Worm (Caenorhabditis elegans) whole organism, L1 larva: Measurements from ENCODE around the gene srj-53.

ENCODE experiments used
- C04F5.9 ChIP-seq: sonication (generic microtip); optimal IDR thresholded peaks from 2 replicates; lab custom pipeline; 2016; ENCODE audit warnings: missing genetic modification characterization, missing compliant biosample characterization
- aly-2 ChIP-seq: fragments of 150-350 bp; optimal IDR thresholded peaks from 2 replicates; lab custom pipeline; 2014; ENCODE audit warnings: missing biosample characterization, missing genetic modification characterization
- blmp-1 ChIP-seq: fragments of 150-350 bp; optimal IDR thresholded peaks from 2 replicates; lab custom pipeline; 2014; ENCODE audit warnings: missing biosample characterization, missing genetic modification characterization
- ceh-8 ChIP-seq: fragments of 200-800 bp; sonication (Bioruptor generic); optimal IDR thresholded peaks from 2 replicates; lab custom pipeline; 2018; ENCODE audit warnings: mild to moderate bottlenecking, missing genetic modification characterization, moderate library complexity, missing compliant biosample characterization
- ceh-82 ChIP-seq, 3 experiments: fragments of 150-350 bp in 1 of 3; sonication (generic microtip) in 2 of 3; optimal IDR thresholded peaks; 2 replicates each; lab custom pipeline; 2014 to 2017; ENCODE audit warnings: missing biosample characterization in 3 of 3, missing genetic modification characterization in 3 of 3
- dpl-1 ChIP-seq, 3 experiments: fragments of 150-350 bp in 2 of 3; sonication (generic microtip) in 1 of 3; optimal IDR thresholded peaks; 2 replicates each; lab custom pipeline; 2014 to 2017; ENCODE audit warnings: missing biosample characterization in 3 of 3, missing genetic modification characterization in 3 of 3, missing genetic modification reagents in 3 of 3
- dsc-1 ChIP-seq: sonication (generic microtip); optimal IDR thresholded peaks from 2 replicates; lab custom pipeline; 2016; ENCODE audit warnings: mild to moderate bottlenecking, missing genetic modification characterization, missing compliant biosample characterization
- efl-1 ChIP-seq, 4 experiments: fragments of 150-350 bp; optimal IDR thresholded peaks in 3 of 4; peaks in 1 of 4; 1 replicate in 1 of 4; 2 replicates in 3 of 4; lab custom pipeline; 2014; ENCODE audit warnings: missing biosample characterization in 2 of 4, missing genetic modification characterization in 2 of 4, missing genetic modification reagents in 2 of 4
- egl-13 ChIP-seq: sonication (generic microtip); optimal IDR thresholded peaks from 2 replicates; lab custom pipeline; 2016; ENCODE audit warnings: missing genotype, missing genetic modification reagents, missing genetic modification characterization, missing compliant biosample characterization
- egl-27 ChIP-seq, 2 experiments: fragments of 150-350 bp in 1 of 2; sonication (generic microtip); optimal IDR thresholded peaks; 3 replicates each; lab custom pipeline; 2017 to 2018; ENCODE audit warnings: missing biosample characterization in 2 of 2, missing genetic modification characterization in 2 of 2, missing genetic modification reagents in 2 of 2
- ets-5 ChIP-seq: fragments of 200-800 bp; sonication (Bioruptor generic); IDR thresholded peaks from 2 replicates; pipeline ENCODE4 v1.3.6; 2022; ENCODE audit warnings: missing genetic modification characterization, missing compliant biosample characterization
- fkh-4 ChIP-seq: sonication (generic microtip); optimal IDR thresholded peaks from 2 replicates; lab custom pipeline; 2016; ENCODE audit warnings: missing compliant biosample characterization, missing genetic modification characterization, borderline replicate concordance
- fos-1 ChIP-seq: fragments of 150-350 bp; optimal IDR thresholded peaks from 2 replicates; lab custom pipeline; 2014; ENCODE audit warnings: missing biosample characterization, missing genetic modification characterization
- isw-1 ChIP-seq: fragments of 200-800 bp; sonication (Bioruptor generic); IDR thresholded peaks from 2 replicates; pipeline ENCODE4 v1.3.6; 2022; ENCODE audit warnings: missing genetic modification characterization, missing compliant biosample characterization
- lin-13 ChIP-seq: fragments of 150-350 bp; optimal IDR thresholded peaks from 2 replicates; lab custom pipeline; 2014; ENCODE audit warnings: missing biosample characterization, missing genetic modification reagents, missing genetic modification characterization
- lin-39 ChIP-seq: fragments of 150-350 bp; optimal IDR thresholded peaks from 2 replicates; lab custom pipeline; 2014; ENCODE audit warnings: missing biosample characterization, missing genetic modification reagents, missing genetic modification characterization
- lsy-2 ChIP-seq, 2 experiments: fragments of 150-350 bp; optimal IDR thresholded peaks; 2 replicates each; lab custom pipeline; 2014; ENCODE audit warnings: missing biosample characterization in 2 of 2, missing genetic modification characterization in 2 of 2
- mab-9 ChIP-seq: fragments of 200-800 bp; sonication (Bioruptor generic); IDR thresholded peaks from 2 replicates; pipeline ENCODE4 v1.3.6; 2022; ENCODE audit warnings: missing genetic modification reagents, missing genetic modification characterization, missing compliant biosample characterization
- mdl-1 ChIP-seq, 2 experiments: fragments of 150-350 bp; optimal IDR thresholded peaks; 2 replicates each; lab custom pipeline; 2014 to 2017; ENCODE audit warnings: missing biosample characterization in 2 of 2, missing genetic modification characterization in 2 of 2, inconsistent platforms in 1 of 2
- mep-1 ChIP-seq: fragments of 150-350 bp; optimal IDR thresholded peaks from 2 replicates; lab custom pipeline; 2014; ENCODE audit warnings: missing biosample characterization, missing genetic modification characterization
- nhr-11 ChIP-seq: fragments of 150-350 bp; optimal IDR thresholded peaks from 2 replicates; lab custom pipeline; 2014; ENCODE audit warnings: missing biosample characterization, missing genetic modification characterization
- nhr-19 ChIP-seq: fragments of 200-800 bp; sonication (Bioruptor generic); conservative IDR thresholded peaks from 2 replicates; pipeline ENCODE4 v1.3.6; 2022; ENCODE audit warnings: missing genetic modification characterization, missing compliant biosample characterization
- nhr-20 ChIP-seq: sonication (generic microtip); optimal IDR thresholded peaks from 2 replicates; lab custom pipeline; 2016; ENCODE audit warnings: mild to moderate bottlenecking, missing genetic modification characterization, missing compliant biosample characterization
- nhr-237 ChIP-seq: fragments of 150-350 bp; optimal IDR thresholded peaks from 2 replicates; lab custom pipeline; 2014; ENCODE audit warnings: missing biosample characterization, missing genetic modification characterization
- nhr-76 ChIP-seq: sonication (generic microtip); optimal IDR thresholded peaks from 2 replicates; lab custom pipeline; 2017; ENCODE audit warnings: missing biosample characterization, missing genetic modification characterization
- nhr-84 ChIP-seq: sonication (generic microtip); optimal IDR thresholded peaks from 2 replicates; lab custom pipeline; 2017; ENCODE audit warnings: missing biosample characterization, missing genetic modification characterization
- nhr-85 ChIP-seq: sonication (generic microtip); peaks from one replicate; lab custom pipeline; 2016; ENCODE audit warnings: missing genetic modification characterization, inconsistent platforms, missing compliant biosample characterization
- nhr-90 ChIP-seq: sonication (generic microtip); optimal IDR thresholded peaks from 2 replicates; lab custom pipeline; 2016; ENCODE audit warnings: mild to moderate bottlenecking, missing genetic modification characterization, missing compliant biosample characterization; ENCODE audit not compliant: poor library complexity
- pag-3 ChIP-seq: sonication (generic microtip); optimal IDR thresholded peaks from 2 replicates; lab custom pipeline; 2017; ENCODE audit warnings: missing genetic modification characterization, mild to moderate bottlenecking, missing compliant biosample characterization, antibody characterized with exemption, borderline replicate concordance; ENCODE audit not compliant: insufficient read depth
- rnt-1 ChIP-seq: sonication (generic microtip); optimal IDR thresholded peaks from 2 replicates; lab custom pipeline; 2016; ENCODE audit warnings: mild to moderate bottlenecking, missing genetic modification characterization, moderate library complexity, missing compliant biosample characterization
- skn-1 ChIP-seq: fragments of 150-350 bp; optimal IDR thresholded peaks from 2 replicates; lab custom pipeline; 2014; ENCODE audit warnings: missing biosample characterization, missing genetic modification characterization
- snpc-4 ChIP-seq: fragments of 150-350 bp; optimal IDR thresholded peaks from 2 replicates; lab custom pipeline; 2014; ENCODE audit warnings: missing biosample characterization, missing genetic modification characterization
- sox-4 ChIP-seq: sonication (generic microtip); optimal IDR thresholded peaks from 2 replicates; lab custom pipeline; 2016; ENCODE audit warnings: missing genetic modification characterization, missing compliant biosample characterization
- tlp-1 ChIP-seq: fragments of 150-350 bp; optimal IDR thresholded peaks from 2 replicates; lab custom pipeline; 2014; ENCODE audit warnings: missing biosample characterization, missing genetic modification characterization
- unc-30 ChIP-seq: sonication (generic microtip); optimal IDR thresholded peaks from 2 replicates; lab custom pipeline; 2017; ENCODE audit warnings: missing biosample characterization, missing genetic modification characterization
- unc-86 ChIP-seq: sonication (generic microtip); optimal IDR thresholded peaks from 2 replicates; lab custom pipeline; 2016; ENCODE audit warnings: missing genetic modification characterization, missing compliant biosample characterization
- xbp-1 ChIP-seq: sonication (generic microtip); optimal IDR thresholded peaks from 2 replicates; lab custom pipeline; 2016; ENCODE audit warnings: missing genetic modification characterization, missing compliant biosample characterization
- zag-1 ChIP-seq: fragments of 150-350 bp; optimal IDR thresholded peaks from 2 replicates; lab custom pipeline; 2014; ENCODE audit warnings: missing biosample characterization, missing genetic modification characterization
- zip-4 ChIP-seq: fragments of 200-800 bp; sonication (Bioruptor generic); optimal IDR thresholded peaks from 2 replicates; lab custom pipeline; 2018; ENCODE audit warnings: mild to moderate bottlenecking, missing genetic modification characterization, moderate library complexity, missing compliant biosample characterization
- ztf-4 ChIP-seq: fragments of 150-350 bp; optimal IDR thresholded peaks from 2 replicates; lab custom pipeline; 2014; ENCODE audit warnings: missing biosample characterization, missing genetic modification characterization

The srj-53 gene

ce11 chrV:694625-695024 lies at the start of gene srj-53:
srj-53 (minus strand) TSS chrV:694725.
- TF ChIP-seq egl-13 (tag; lab: Kevin White, UChicago) (no peak), efl-1 (optimal IDR thresholded peaks at IDR 0.05; lab: Kevin White, UChicago) (no peak), efl-1 (GFP tag; optimal IDR thresholded peaks at IDR 0.05 in 1 of 2; lab: Kevin White, UChicago) (no peak), dsc-1 (no peak), nhr-90 (tag; lab: Kevin White, UChicago) (no peak), lin-13 (GFP tag; lab: Kevin White, UChicago) (no peak), fkh-4 (tag; lab: Kevin White, UChicago) (no peak), zag-1 (no peak), nhr-20 (tag; lab: Kevin White, UChicago) (no peak), tlp-1 (no peak), zip-4 (GFP tag; lab: Kevin White, UChicago) (no peak)

ce11 chrV:743348-743747 lies 48.8 kb upstream of the srj-53 start, which contains the start of gene str-134:
str-134 (plus strand) TSS chrV:743648.
- TF ChIP-seq mdl-1 (tag; optimal IDR thresholded peaks at IDR 0.05; lab: Kevin White, UChicago): no peak
- TF ChIP-seq fos-1 (tag; lab: Kevin White, UChicago): no peak
- no peak for TF ChIP-seq nhr-90 (tag; lab: Kevin White, UChicago)
- no peak for TF ChIP-seq ceh-8 (GFP tag; lab: Kevin White, UChicago)
- no peak for TF ChIP-seq sox-4 (tag; lab: Kevin White, UChicago)
- no peak for TF ChIP-seq mab-9 (GFP tag; lab: Robert Waterston, UW)
- no peak for TF ChIP-seq xbp-1
- no peak for TF ChIP-seq nhr-85 (tag; lab: Kevin White, UChicago)
- no peak for TF ChIP-seq unc-30 (tag; lab: Kevin White, UChicago)
- no peak for TF ChIP-seq ets-5 (GFP tag; lab: Robert Waterston, UW)
- no peak for TF ChIP-seq isw-1 (GFP tag; lab: Robert Waterston, UW)
- no peak for TF ChIP-seq lin-39 (tag; lab: Kevin White, UChicago)

DNA sequence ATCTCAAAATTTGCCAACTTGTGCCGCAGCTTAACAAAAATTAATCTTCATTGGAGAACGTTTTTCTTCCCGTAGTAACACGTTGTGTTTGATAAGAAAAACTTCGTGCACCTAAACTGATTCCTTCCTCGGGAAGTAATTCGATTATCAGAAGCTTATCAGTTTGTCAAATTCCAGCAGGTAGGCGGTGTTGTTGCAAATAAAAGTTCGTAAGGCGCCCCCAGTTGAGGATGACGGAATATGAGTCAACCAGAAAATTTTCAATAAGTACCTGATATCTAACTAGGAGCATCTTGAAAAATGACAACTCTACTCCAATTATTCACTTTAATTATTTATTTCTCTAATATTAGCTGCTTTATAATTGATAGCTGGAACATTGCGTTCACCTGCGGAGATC lies 47.3 kb upstream of the srj-53 start, which contains the start of gene C05E4.7:
TSS of gene C05E4.7 (plus strand) at position 301 of the 400 bp plus-strand sequence.
- no peak for TF ChIP-seq nhr-90 (tag; lab: Kevin White, UChicago)
- no peak for TF ChIP-seq lin-39 (tag; lab: Kevin White, UChicago)
- no peak for TF ChIP-seq efl-1 (optimal IDR thresholded peaks at IDR 0.05; lab: Kevin White, UChicago)
- TF ChIP-seq efl-1 (GFP tag; optimal IDR thresholded peaks at IDR 0.05 in 1 of 2; lab: Kevin White, UChicago): peak in 1 of 2 experiments; percentile 32
- TF ChIP-seq, all 84 proteins: peak for 1

ce11 chrV:738770-739169 lies 44.2 kb upstream of the srj-53 start, which contains the start of gene srj-24:
srj-24 (minus strand) TSS chrV:738870.
- TF ChIP-seq dpl-1 (GFP tag; optimal IDR thresholded peaks at IDR 0.05; lab: Kevin White, UChicago) (no peak), mep-1 (no peak), efl-1 (optimal IDR thresholded peaks at IDR 0.05; lab: Kevin White, UChicago) (no peak), efl-1 (GFP tag; optimal IDR thresholded peaks at IDR 0.05 in 1 of 2; lab: Kevin White, UChicago) (no peak), aly-2 (tag; lab: Kevin White, UChicago) (no peak), unc-86 (no peak)

- TF ChIP-seq nhr-237: no peak
- no peak for TF ChIP-seq nhr-76 (tag; lab: Kevin White, UChicago)
- no peak for TF ChIP-seq mdl-1 (tag; optimal IDR thresholded peaks at IDR 0.05; lab: Kevin White, UChicago)
- TF ChIP-seq nhr-20 (tag; lab: Kevin White, UChicago): no peak
- TF ChIP-seq nhr-19 (GFP tag; lab: Robert Waterston, UW): no peak
- no peak for TF ChIP-seq pag-3 (tag; lab: Kevin White, UChicago)
- no peak for TF ChIP-seq egl-13 (tag; lab: Kevin White, UChicago)
- no peak for TF ChIP-seq nhr-11 (tag; lab: Kevin White, UChicago)
- TF ChIP-seq C04F5.9 (tag; lab: Kevin White, UChicago): no peak
- no peak for TF ChIP-seq ztf-4 (tag; lab: Kevin White, UChicago)
- TF ChIP-seq lsy-2 (tag; optimal IDR thresholded peaks at IDR 0.05; lab: Kevin White, UChicago): no peak
- TF ChIP-seq blmp-1 (tag; lab: Kevin White, UChicago): no peak
- no peak for TF ChIP-seq nhr-84 (tag; lab: Kevin White, UChicago)
- no peak for TF ChIP-seq egl-27 (tag; optimal IDR thresholded peaks at IDR 0.05; lab: Kevin White, UChicago)
- no peak for TF ChIP-seq ceh-82 (tag; optimal IDR thresholded peaks at IDR 0.05; lab: Kevin White, UChicago)
- TF ChIP-seq fos-1 (tag; lab: Kevin White, UChicago): no peak
- TF ChIP-seq rnt-1 (tag; lab: Kevin White, UChicago): no peak
- no peak for TF ChIP-seq skn-1
- TF ChIP-seq nhr-90 (tag; lab: Kevin White, UChicago): no peak
- no peak for TF ChIP-seq snpc-4 (tag; lab: Kevin White, UChicago)
Measured at ce11 chrV:736171-736570, 41.6 kb upstream of the srj-53 start, which contains the start of gene srj-25. srj-25 (minus strand) TSS chrV:736271.
